Worm (Caenorhabditis elegans) whole organism, late embryonic: ENCODE results near the gene K02E11.7.

Experiments used
- ama-1 ChIP-seq: fragments of 150-350 bp; optimal IDR thresholded peaks from 2 replicates; lab custom pipeline; 2014
- ceh-19 ChIP-seq: fragments of 200-800 bp; sonication (Bioruptor generic); optimal IDR thresholded peaks from 2 replicates; lab custom pipeline; 2018; ENCODE audit warnings: mild to moderate bottlenecking, missing genetic modification characterization, missing compliant biosample characterization
- ceh-22 ChIP-seq: sonication (generic microtip); optimal IDR thresholded peaks from 2 replicates; lab custom pipeline; 2017; ENCODE audit warnings: missing biosample characterization, missing genetic modification characterization
- elt-2 ChIP-seq: sonication (generic microtip); optimal IDR thresholded peaks from 2 replicates; lab custom pipeline; 2016; ENCODE audit warnings: missing genetic modification reagents, missing genetic modification characterization, missing compliant biosample characterization
- hlh-30 ChIP-seq: sonication (generic microtip); optimal IDR thresholded peaks from 2 replicates; lab custom pipeline; 2017; ENCODE audit warnings: antibody characterized with exemption, missing genetic modification characterization, missing compliant biosample characterization; ENCODE audit not compliant: insufficient read depth
- hlh-6 ChIP-seq: sonication (generic microtip); optimal IDR thresholded peaks from 2 replicates; lab custom pipeline; 2016; ENCODE audit warnings: missing genotype, missing genetic modification characterization, missing compliant biosample characterization
- nfya-1 ChIP-seq: sonication (generic microtip); optimal IDR thresholded peaks from 2 replicates; lab custom pipeline; 2017; ENCODE audit warnings: missing genetic modification characterization, mild to moderate bottlenecking, missing compliant biosample characterization, antibody characterized with exemption, moderate library complexity
- nhr-11 ChIP-seq: fragments of 150-350 bp; optimal IDR thresholded peaks from 2 replicates; lab custom pipeline; 2014; ENCODE audit warnings: missing biosample characterization, missing genetic modification characterization
- npax-4 ChIP-seq: sonication (generic microtip); optimal IDR thresholded peaks from 2 replicates; lab custom pipeline; 2016; ENCODE audit warnings: missing genetic modification characterization, missing compliant biosample characterization
- pag-3 ChIP-seq: sonication (generic microtip); optimal IDR thresholded peaks from 2 replicates; lab custom pipeline; 2016; ENCODE audit warnings: missing compliant biosample characterization, missing genetic modification characterization, borderline replicate concordance
- pqm-1 ChIP-seq: sonication (generic microtip); optimal IDR thresholded peaks from 2 replicates; lab custom pipeline; 2016; ENCODE audit warnings: missing genetic modification characterization, missing compliant biosample characterization
- unc-55 ChIP-seq: sonication (generic microtip); optimal IDR thresholded peaks from 2 replicates; lab custom pipeline; 2017; ENCODE audit warnings: missing biosample characterization, missing genetic modification reagents, missing genetic modification characterization
- unc-86 ChIP-seq: sonication (generic microtip); optimal IDR thresholded peaks from 2 replicates; lab custom pipeline; 2016; ENCODE audit warnings: missing genetic modification characterization, missing compliant biosample characterization
- zip-5 ChIP-seq: sonication (generic microtip); optimal IDR thresholded peaks from 2 replicates; lab custom pipeline; 2016; ENCODE audit warnings: missing genetic modification characterization, missing compliant biosample characterization

ce11 chrV:14231656-14232055 lies 22.5 kb downstream of the K02E11.7 start:
- TF ChIP-seq unc-86 (tag; lab: Kevin White, UChicago): no peak
- no peak for TF ChIP-seq unc-55 (GFP tag; lab: Kevin White, UChicago)
- no peak for TF ChIP-seq nfya-1 (tag; lab: Kevin White, UChicago)
- no peak for TF ChIP-seq ama-1 (lab: Kevin White, UChicago)
- TF ChIP-seq hlh-30: no peak
- no peak for TF ChIP-seq ceh-19
- TF ChIP-seq npax-4 (tag; lab: Kevin White, UChicago): no peak
- TF ChIP-seq pqm-1 (tag; lab: Kevin White, UChicago): no peak
- no peak for TF ChIP-seq elt-2 (tag; lab: Kevin White, UChicago)
- no peak for TF ChIP-seq nhr-11 (tag; lab: Kevin White, UChicago)
- no peak for TF ChIP-seq hlh-6
- no peak for TF ChIP-seq ceh-22
- no peak for TF ChIP-seq pag-3 (tag; lab: Kevin White, UChicago)
- TF ChIP-seq zip-5: no peak
